Worm (Caenorhabditis elegans) whole organism, L2 larva: ENCODE measurements around the gene C31E10.5.

Experiments
- C34F6.9 ChIP-seq: fragments of 150-350 bp; optimal IDR thresholded peaks from 2 replicates; lab custom pipeline; 2014; ENCODE audit warnings: missing biosample characterization, missing genetic modification characterization
- F13H6.1 ChIP-seq: sonication (generic microtip); optimal IDR thresholded peaks from 2 replicates; lab custom pipeline; 2016; ENCODE audit warnings: missing genetic modification characterization, missing compliant biosample characterization
- Y55F3AM.14 ChIP-seq: fragments of 200-800 bp; sonication (Bioruptor generic); optimal IDR thresholded peaks from 2 replicates; lab custom pipeline; 2018; ENCODE audit warnings: mild to moderate bottlenecking, missing genetic modification characterization, missing compliant biosample characterization
- ZK546.5 ChIP-seq: sonication (generic microtip); optimal IDR thresholded peaks from 2 replicates; lab custom pipeline; 2017; ENCODE audit warnings: missing biosample characterization, missing genetic modification characterization
- aly-2 ChIP-seq: fragments of 150-350 bp; optimal IDR thresholded peaks from 2 replicates; lab custom pipeline; 2014; ENCODE audit warnings: missing biosample characterization, missing genetic modification characterization
- ama-1 ChIP-seq: fragments of 150-350 bp; optimal IDR thresholded peaks from 2 replicates; lab custom pipeline; 2018; ENCODE audit warnings: inconsistent platforms
- ceh-16 ChIP-seq: fragments of 150-350 bp; optimal IDR thresholded peaks from 2 replicates; lab custom pipeline; 2014; ENCODE audit warnings: missing biosample characterization, missing genetic modification characterization
- ceh-82 ChIP-seq: fragments of 150-350 bp; optimal IDR thresholded peaks from 2 replicates; lab custom pipeline; 2014; ENCODE audit warnings: missing biosample characterization, missing genetic modification characterization
- crh-2 ChIP-seq: sonication (generic microtip); optimal IDR thresholded peaks from 2 replicates; lab custom pipeline; 2017; ENCODE audit warnings: missing biosample characterization, missing genetic modification characterization
- dmd-4 ChIP-seq: sonication (generic microtip); optimal IDR thresholded peaks from 2 replicates; lab custom pipeline; 2017; ENCODE audit warnings: missing biosample characterization, missing genetic modification characterization
- egl-27 ChIP-seq: sonication (generic microtip); optimal IDR thresholded peaks from 3 replicates; lab custom pipeline; 2017; ENCODE audit warnings: missing biosample characterization, missing genetic modification reagents, missing genetic modification characterization
- elt-1 ChIP-seq: fragments of 150-350 bp; optimal IDR thresholded peaks from 2 replicates; lab custom pipeline; 2014; ENCODE audit warnings: missing biosample characterization, missing genetic modification characterization
- fos-1 ChIP-seq: fragments of 150-350 bp; optimal IDR thresholded peaks from 2 replicates; lab custom pipeline; 2014; ENCODE audit warnings: missing biosample characterization, missing genetic modification characterization
- gmeb-1 ChIP-seq: fragments of 150-350 bp; optimal IDR thresholded peaks from 2 replicates; lab custom pipeline; 2014; ENCODE audit warnings: missing biosample characterization, missing genetic modification characterization
- lin-11 ChIP-seq: fragments of 150-350 bp; sonication (generic microtip); optimal IDR thresholded peaks from 2 replicates; lab custom pipeline; 2014; ENCODE audit warnings: missing biosample characterization, missing genetic modification characterization, inconsistent platforms, mixed read lengths
- lin-13 ChIP-seq: fragments of 150-350 bp; optimal IDR thresholded peaks from 2 replicates; lab custom pipeline; 2014; ENCODE audit warnings: missing biosample characterization, missing genetic modification reagents, missing genetic modification characterization
- lin-39 ChIP-seq: fragments of 150-350 bp; optimal IDR thresholded peaks from 2 replicates; lab custom pipeline; 2014; ENCODE audit warnings: missing biosample characterization, missing genetic modification reagents, missing genetic modification characterization
- mab-5 ChIP-seq: fragments of 150-350 bp; optimal IDR thresholded peaks from 2 replicates; lab custom pipeline; 2014; ENCODE audit warnings: missing biosample characterization, missing genetic modification characterization
- mbf-1 ChIP-seq: sonication (generic microtip); optimal IDR thresholded peaks from 2 replicates; lab custom pipeline; 2017; ENCODE audit warnings: missing biosample characterization, missing genetic modification characterization
- mdl-1 ChIP-seq, 2 experiments: fragments of 150-350 bp in 1 of 2; sonication (generic microtip) in 1 of 2; optimal IDR thresholded peaks; 2 replicates each; lab custom pipeline; 2017; ENCODE audit warnings: missing biosample characterization in 2 of 2, missing genetic modification characterization in 2 of 2
- nhr-10 ChIP-seq: sonication (generic microtip); optimal IDR thresholded peaks from 2 replicates; lab custom pipeline; 2017; ENCODE audit warnings: missing biosample characterization, missing genetic modification characterization
- nhr-11 ChIP-seq: fragments of 150-350 bp; optimal IDR thresholded peaks from 2 replicates; lab custom pipeline; 2014; ENCODE audit warnings: missing biosample characterization, missing genetic modification characterization
- nhr-25 ChIP-seq: fragments of 150-350 bp; sonication (generic microtip); optimal IDR thresholded peaks from 3 replicates; lab custom pipeline; 2014; ENCODE audit warnings: missing biosample characterization, missing genetic modification characterization
- nhr-6 ChIP-seq: fragments of 150-350 bp; optimal IDR thresholded peaks from 2 replicates; lab custom pipeline; 2014; ENCODE audit warnings: missing biosample characterization, missing genetic modification characterization
- nhr-77 ChIP-seq: fragments of 150-350 bp; optimal IDR thresholded peaks from 2 replicates; lab custom pipeline; 2014; ENCODE audit warnings: missing biosample characterization, missing genetic modification characterization
- peb-1 ChIP-seq: fragments of 150-350 bp; optimal IDR thresholded peaks from 2 replicates; lab custom pipeline; 2014; ENCODE audit warnings: missing biosample characterization, missing genetic modification characterization
- sem-4 ChIP-seq: fragments of 150-350 bp; optimal IDR thresholded peaks from 2 replicates; lab custom pipeline; 2014; ENCODE audit warnings: missing biosample characterization, missing genetic modification reagents, missing genetic modification characterization
- sma-3 ChIP-seq: sonication (generic microtip); optimal IDR thresholded peaks from 2 replicates; lab custom pipeline; 2016; ENCODE audit warnings: missing genetic modification reagents, missing genetic modification characterization, missing compliant biosample characterization
- sma-9 ChIP-seq, 2 experiments: fragments of 150-350 bp in 1 of 2; sonication (generic microtip) in 1 of 2; optimal IDR thresholded peaks; 2 replicates each; lab custom pipeline; 2014 to 2016; ENCODE audit warnings: missing genetic modification characterization in 2 of 2, mild to moderate bottlenecking in 1 of 2, missing biosample characterization in 1 of 2, missing compliant biosample characterization in 1 of 2, missing genetic modification reagents in 1 of 2, moderate library complexity in 1 of 2
- snpc-4 ChIP-seq: fragments of 150-350 bp; optimal IDR thresholded peaks from 2 replicates; lab custom pipeline; 2014; ENCODE audit warnings: missing biosample characterization, missing genetic modification characterization
- unc-39 ChIP-seq: fragments of 150-350 bp; optimal IDR thresholded peaks from 2 replicates; lab custom pipeline; 2014; ENCODE audit warnings: missing biosample characterization, missing genetic modification characterization
- unc-55 ChIP-seq: fragments of 150-350 bp; sonication (generic microtip); optimal IDR thresholded peaks from 3 replicates; lab custom pipeline; 2014; ENCODE audit warnings: missing biosample characterization, missing genetic modification reagents, missing genetic modification characterization
- zag-1 ChIP-seq: fragments of 150-350 bp; optimal IDR thresholded peaks from 2 replicates; lab custom pipeline; 2014; ENCODE audit warnings: missing biosample characterization, missing genetic modification characterization
- ztf-1 ChIP-seq: fragments of 200-800 bp; sonication (Bioruptor generic); conservative IDR thresholded peaks from 2 replicates; pipeline ENCODE4 v1.3.6; 2022; ENCODE audit warnings: missing genetic modification characterization, missing compliant biosample characterization
- ztf-11 ChIP-seq: sonication (generic microtip); optimal IDR thresholded peaks from 2 replicates; lab custom pipeline; 2017; ENCODE audit warnings: missing biosample characterization, missing genetic modification characterization

C31E10.5 gene

ce11 chrX:14015808-14016207 is 20.2 kb upstream of the C31E10.5 start (continued):
- no peak for TF ChIP-seq dmd-4 (tag; lab: Kevin White, UChicago)
- TF ChIP-seq egl-27 = peak; percentile 25
- peak; percentile 63 for TF ChIP-seq Y55F3AM.14 (GFP tag; lab: Kevin White, UChicago)
- TF ChIP-seq fos-1 (tag; lab: Kevin White, UChicago) = peak; percentile 78

DNA sequence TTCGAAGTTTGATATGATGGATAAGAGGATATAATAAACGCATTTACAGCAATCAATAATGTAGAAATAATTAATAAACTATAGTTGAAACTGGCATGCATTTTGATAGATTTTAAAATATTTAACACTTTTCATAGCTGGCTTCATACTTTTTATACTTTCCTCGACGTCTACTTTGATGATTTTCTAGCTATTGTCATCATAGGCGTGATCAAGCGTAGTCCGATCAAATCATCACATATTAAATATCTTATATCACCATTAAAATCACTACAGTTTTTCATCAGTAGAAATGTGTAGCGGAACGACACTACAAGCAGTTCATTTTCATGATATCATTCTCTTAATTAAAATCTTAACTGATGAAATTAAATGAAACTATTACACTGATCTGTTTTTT is 19.7 kb upstream of the C31E10.5 start, which contains the start of gene C04C11.25:
Gene C04C11.25 (minus strand): TSS at position 101 of the 400 bp plus-strand sequence.
- no peak for TF ChIP-seq zag-1
- no peak for TF ChIP-seq mbf-1 (tag; lab: Kevin White, UChicago)
- TF ChIP-seq ztf-1 (GFP tag; lab: Robert Waterston, UW) = no peak
- no peak for TF ChIP-seq ceh-82 (tag; lab: Kevin White, UChicago)
- no peak for TF ChIP-seq unc-39
- TF ChIP-seq aly-2 = no peak
- TF ChIP-seq crh-2 (tag; lab: Kevin White, UChicago) = no peak
- TF ChIP-seq ZK546.5 (tag; lab: Kevin White, UChicago) = no peak
- TF ChIP-seq unc-55 (GFP tag; lab: Kevin White, UChicago) = no peak
- no peak for TF ChIP-seq nhr-11 (tag; lab: Kevin White, UChicago)

ce11 chrX:14012417-14012816 is 16.8 kb upstream of the C31E10.5 start, which contains the start of gene tbc-19:
TSS of gene tbc-19 (minus strand) at chrX:14012517.
- TF ChIP-seq mab-5 (tag; lab: Kevin White, UChicago) (no peak), nhr-6 (tag; lab: Kevin White, UChicago) (no peak), unc-39 (no peak), ceh-16 (no peak), Y55F3AM.14 (GFP tag; lab: Kevin White, UChicago) (no peak), unc-55 (GFP tag; lab: Kevin White, UChicago) (no peak), peb-1 (tag; lab: Kevin White, UChicago) (no peak), zag-1 (no peak), ztf-1 (GFP tag; lab: Robert Waterston, UW) (no peak), ama-1 (lab: Kevin White, UChicago) (no peak), gmeb-1 (tag; lab: Kevin White, UChicago) (no peak), snpc-4 (tag; lab: Kevin White, UChicago) (no peak), lin-11 (tag; lab: Kevin White, UChicago) (no peak), nhr-77 (no peak)

DNA sequence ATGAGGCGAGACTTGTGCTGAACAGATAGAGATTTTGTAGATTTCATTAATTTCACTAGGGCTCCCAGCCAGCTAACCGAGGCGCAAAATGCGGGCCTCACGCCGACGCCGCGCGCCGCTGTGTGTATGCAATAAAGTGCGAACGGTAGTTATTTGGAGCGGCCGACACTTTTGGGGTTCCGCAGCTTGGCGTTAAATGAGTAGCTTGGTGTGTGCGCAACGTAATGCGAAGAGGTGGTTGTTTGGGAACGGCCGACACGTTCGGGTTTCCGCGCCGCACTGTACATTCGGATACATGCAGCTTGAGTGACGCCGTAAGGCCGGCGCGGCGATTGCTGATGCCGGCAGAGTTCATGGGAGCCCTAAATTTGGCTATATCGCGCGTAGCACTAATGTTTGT is 12.5 kb upstream of the C31E10.5 start:
- TF ChIP-seq fos-1 (tag; lab: Kevin White, UChicago) (no peak), lin-11 (tag; lab: Kevin White, UChicago) (no peak), nhr-10 (tag; lab: Kevin White, UChicago) (no peak)

- TF ChIP-seq fos-1 (tag; lab: Kevin White, UChicago) = peak; percentile 47
- no peak for TF ChIP-seq snpc-4 (tag; lab: Kevin White, UChicago)
- TF ChIP-seq sma-9 (GFP tag; optimal IDR thresholded peaks at IDR 0.05; lab: Kevin White, UChicago) = peak; percentile 16
- TF ChIP-seq sma-9 (tag; optimal IDR thresholded peaks at IDR 0.05; lab: Kevin White, UChicago) = no peak
- TF ChIP-seq ztf-11 (tag; lab: Kevin White, UChicago) = no peak
- no peak for TF ChIP-seq F13H6.1 (tag; lab: Kevin White, UChicago)
Observed at ce11 chrX:14003538-14003937, 7.9 kb upstream of the C31E10.5 start.

ce11 chrX:14002739-14003138 is 7.1 kb upstream of the C31E10.5 start:
- no peak for TF ChIP-seq elt-1
- no peak for TF ChIP-seq nhr-25
- TF ChIP-seq sem-4 (tag; lab: Kevin White, UChicago) = no peak
- TF ChIP-seq sma-3 (GFP tag; lab: Kevin White, UChicago) = no peak
- TF ChIP-seq ZK546.5 (tag; lab: Kevin White, UChicago) = no peak
- no peak for TF ChIP-seq fos-1 (tag; lab: Kevin White, UChicago)
- TF ChIP-seq unc-39 = no peak
- TF ChIP-seq C34F6.9 (tag; lab: Kevin White, UChicago) = no peak
- no peak for TF ChIP-seq zag-1
- no peak for TF ChIP-seq nhr-6 (tag; lab: Kevin White, UChicago)
- no peak for TF ChIP-seq dmd-4 (tag; lab: Kevin White, UChicago)
- TF ChIP-seq lin-39 (tag; lab: Kevin White, UChicago) = no peak
- no peak for TF ChIP-seq lin-13 (GFP tag; lab: Kevin White, UChicago)
- no peak for TF ChIP-seq mdl-1 (tag; optimal IDR thresholded peaks at IDR 0.05; lab: Kevin White, UChicago)
- no peak for TF ChIP-seq ceh-82 (tag; lab: Kevin White, UChicago)
- no peak for TF ChIP-seq ceh-16
